Fruit fly (Drosophila melanogaster) Kc167 (cell line): ENCODE results near the gene ttk.

Source experiments
- Sin3A ChIP-seq: fragments of >200 bp; optimal IDR thresholded peaks from 2 replicates; lab custom pipeline; 2018; ENCODE audit warnings: missing external identifiers
- h ChIP-seq: fragments of >200 bp; optimal IDR thresholded peaks from 3 replicates; lab custom pipeline; 2018; ENCODE audit warnings: missing external identifiers
- psq ChIP-seq: fragments of >200 bp; optimal IDR thresholded peaks from 2 replicates; lab custom pipeline; 2017; ENCODE audit warnings: missing external identifiers
- ttk ChIP-seq: sonication (Bioruptor generic); optimal IDR thresholded peaks from 2 replicates; lab custom pipeline; 2017; ENCODE audit warnings: missing external identifiers

- TF ChIP-seq h (lab: Kevin White, UChicago) = no peak
- no peak for TF ChIP-seq psq (lab: Kevin White, UChicago)
- no peak for TF ChIP-seq Sin3A (lab: Kevin White, UChicago)
- TF ChIP-seq ttk = no peak
These were observed 17.0 kb upstream of the ttk start for dm6 chr3R:31696664-31697063.
